Worm (Caenorhabditis elegans) whole organism, L3 larva: ENCODE results near the gene josd-1.

Experiments used
- R02D3.7 ChIP-seq: fragments of 150-350 bp; optimal IDR thresholded peaks from 2 replicates; lab custom pipeline; 2014; ENCODE audit warnings: missing biosample characterization, missing genetic modification characterization
- ZK546.5 ChIP-seq: sonication (generic microtip); optimal IDR thresholded peaks from 2 replicates; lab custom pipeline; 2017; ENCODE audit warnings: missing biosample characterization, missing genetic modification characterization
- aly-2 ChIP-seq: fragments of 150-350 bp; optimal IDR thresholded peaks from 2 replicates; lab custom pipeline; 2014; ENCODE audit warnings: missing biosample characterization, missing genetic modification characterization
- ama-1 ChIP-seq: fragments of 150-350 bp; optimal IDR thresholded peaks from 2 replicates; lab custom pipeline; 2018
- ceh-16 ChIP-seq: sonication (generic microtip); optimal IDR thresholded peaks from 2 replicates; lab custom pipeline; 2017; ENCODE audit warnings: missing biosample characterization, missing genetic modification characterization
- ceh-28 ChIP-seq: fragments of 150-350 bp; optimal IDR thresholded peaks from 2 replicates; lab custom pipeline; 2014; ENCODE audit warnings: missing biosample characterization, missing genetic modification reagents, missing genetic modification characterization
- ceh-82 ChIP-seq: fragments of 150-350 bp; optimal IDR thresholded peaks from 2 replicates; lab custom pipeline; 2014; ENCODE audit warnings: missing biosample characterization, missing genetic modification characterization
- ceh-9 ChIP-seq: sonication (generic microtip); optimal IDR thresholded peaks from 2 replicates; lab custom pipeline; 2018; ENCODE audit warnings: missing biosample characterization, missing genetic modification characterization
- daf-12 ChIP-seq: fragments of 150-350 bp; optimal IDR thresholded peaks from 2 replicates; lab custom pipeline; 2014; ENCODE audit warnings: missing biosample characterization, missing genetic modification reagents, missing genetic modification characterization
- egl-27 ChIP-seq: sonication (generic microtip); optimal IDR thresholded peaks from 4 replicates; lab custom pipeline; 2017; ENCODE audit warnings: missing biosample characterization, missing genetic modification reagents, missing genetic modification characterization
- egl-5 ChIP-seq: fragments of 150-350 bp; optimal IDR thresholded peaks from 2 replicates; lab custom pipeline; 2017; ENCODE audit warnings: missing biosample characterization, missing genetic modification reagents, missing genetic modification characterization, inconsistent platforms
- elt-1 ChIP-seq: fragments of 150-350 bp; optimal IDR thresholded peaks from 2 replicates; lab custom pipeline; 2014; ENCODE audit warnings: missing biosample characterization, missing genetic modification characterization
- elt-2 ChIP-seq: sonication (generic microtip); optimal IDR thresholded peaks from 2 replicates; lab custom pipeline; 2016; ENCODE audit warnings: missing genetic modification reagents, mild to moderate bottlenecking, missing genetic modification characterization, missing compliant biosample characterization
- elt-3 ChIP-seq, 3 experiments: fragments of 150-350 bp in 1 of 3; sonication (generic microtip) in 2 of 3; optimal IDR thresholded peaks; 2 replicates in 2 of 3; 4 replicates in 1 of 3; lab custom pipeline; 2014 to 2017; ENCODE audit warnings: missing biosample characterization in 3 of 3, missing genetic modification characterization in 3 of 3
- eor-1 ChIP-seq, 2 experiments: fragments of 150-350 bp; optimal IDR thresholded peaks; 2 replicates each; lab custom pipeline; 2014 to 2018; ENCODE audit warnings: missing biosample characterization in 2 of 2, missing genetic modification characterization in 2 of 2
- fkh-10 ChIP-seq: sonication (generic microtip); optimal IDR thresholded peaks from 2 replicates; lab custom pipeline; 2017; ENCODE audit warnings: missing biosample characterization, missing genetic modification reagents, missing genetic modification characterization
- fkh-2 ChIP-seq: fragments of 150-350 bp; optimal IDR thresholded peaks from 2 replicates; lab custom pipeline; 2014; ENCODE audit warnings: missing biosample characterization, missing genetic modification reagents, missing genetic modification characterization
- fos-1 ChIP-seq: fragments of 150-350 bp; optimal IDR thresholded peaks from 2 replicates; lab custom pipeline; 2014; ENCODE audit warnings: missing biosample characterization, missing genetic modification characterization
- hmg-11 ChIP-seq: sonication (generic microtip); optimal IDR thresholded peaks from 2 replicates; lab custom pipeline; 2016; ENCODE audit warnings: missing genetic modification characterization, missing compliant biosample characterization
- jun-1 ChIP-seq: fragments of 150-350 bp; optimal IDR thresholded peaks from 2 replicates; lab custom pipeline; 2014; ENCODE audit warnings: missing biosample characterization, missing genetic modification reagents, missing genetic modification characterization
- lin-15B ChIP-seq: fragments of 150-350 bp; optimal IDR thresholded peaks from 2 replicates; lab custom pipeline; 2014; ENCODE audit warnings: missing biosample characterization, missing genetic modification characterization
- lin-39 ChIP-seq: fragments of 150-350 bp; optimal IDR thresholded peaks from 2 replicates; lab custom pipeline; 2018; ENCODE audit warnings: missing biosample characterization, missing genetic modification reagents, missing genetic modification characterization
- lsy-12 ChIP-seq: sonication (generic microtip); optimal IDR thresholded peaks from 2 replicates; lab custom pipeline; 2016; ENCODE audit warnings: mild to moderate bottlenecking, missing genetic modification characterization, missing compliant biosample characterization
- mdl-1 ChIP-seq: fragments of 150-350 bp; optimal IDR thresholded peaks from 2 replicates; lab custom pipeline; 2014; ENCODE audit warnings: missing biosample characterization, missing genetic modification characterization
- mml-1 ChIP-seq: fragments of 150-350 bp; sonication (generic microtip); optimal IDR thresholded peaks from 3 replicates; lab custom pipeline; 2014; ENCODE audit warnings: missing biosample characterization, missing genetic modification characterization
- nfya-1 ChIP-seq: sonication (generic microtip); optimal IDR thresholded peaks from 2 replicates; lab custom pipeline; 2017; ENCODE audit warnings: missing genetic modification characterization, mild to moderate bottlenecking, missing compliant biosample characterization, antibody characterized with exemption, moderate library complexity; ENCODE audit not compliant: insufficient read depth
- nhr-11 ChIP-seq: fragments of 150-350 bp; optimal IDR thresholded peaks from 2 replicates; lab custom pipeline; 2014; ENCODE audit warnings: missing biosample characterization, missing genetic modification characterization
- nhr-12 ChIP-seq: fragments of 150-350 bp; optimal IDR thresholded peaks from 2 replicates; lab custom pipeline; 2014; ENCODE audit warnings: missing biosample characterization, missing genetic modification characterization
- nhr-23 ChIP-seq: fragments of 150-350 bp; optimal IDR thresholded peaks from 2 replicates; lab custom pipeline; 2014; ENCODE audit warnings: missing biosample characterization, missing genetic modification reagents, missing genetic modification characterization
- nhr-237 ChIP-seq: fragments of 150-350 bp; optimal IDR thresholded peaks from 2 replicates; lab custom pipeline; 2014; ENCODE audit warnings: missing biosample characterization, missing genetic modification characterization
- nhr-25 ChIP-seq: sonication (generic microtip); optimal IDR thresholded peaks from 2 replicates; lab custom pipeline; 2017; ENCODE audit warnings: missing biosample characterization, missing genetic modification characterization
- nhr-28 ChIP-seq: fragments of 150-350 bp; optimal IDR thresholded peaks from 2 replicates; lab custom pipeline; 2014; ENCODE audit warnings: missing biosample characterization, missing genetic modification characterization
- nhr-43 ChIP-seq: sonication (generic microtip); optimal IDR thresholded peaks from 2 replicates; lab custom pipeline; 2016; ENCODE audit warnings: mild to moderate bottlenecking, missing genetic modification characterization, missing compliant biosample characterization; ENCODE audit not compliant: poor library complexity, severe bottlenecking
- nhr-67 ChIP-seq: fragments of 150-350 bp; optimal IDR thresholded peaks from 2 replicates; lab custom pipeline; 2014; ENCODE audit warnings: missing biosample characterization, missing genetic modification characterization
- nhr-76 ChIP-seq: fragments of 150-350 bp; sonication (generic microtip); optimal IDR thresholded peaks from 5 replicates; lab custom pipeline; 2014; ENCODE audit warnings: missing biosample characterization, missing genetic modification characterization
- nhr-77 ChIP-seq: fragments of 150-350 bp; optimal IDR thresholded peaks from 2 replicates; lab custom pipeline; 2014; ENCODE audit warnings: missing biosample characterization, missing genetic modification characterization
- pha-4 ChIP-seq: fragments of 150-350 bp; optimal IDR thresholded peaks from 2 replicates; lab custom pipeline; 2014; ENCODE audit warnings: missing biosample characterization, missing genetic modification reagents, missing genetic modification characterization
- pqm-1 ChIP-seq: fragments of 150-350 bp; optimal IDR thresholded peaks from 2 replicates; lab custom pipeline; 2017; ENCODE audit warnings: missing biosample characterization, missing genetic modification characterization, inconsistent platforms
- sea-2 ChIP-seq: fragments of 150-350 bp; sonication (generic microtip); optimal IDR thresholded peaks from 4 replicates; lab custom pipeline; 2014; ENCODE audit warnings: missing biosample characterization, missing genetic modification reagents, missing genetic modification characterization
- skn-1 ChIP-seq: fragments of 150-350 bp; optimal IDR thresholded peaks from 2 replicates; lab custom pipeline; 2014; ENCODE audit warnings: missing biosample characterization, missing genetic modification characterization
- snpc-4 ChIP-seq: fragments of 150-350 bp; optimal IDR thresholded peaks from 2 replicates; lab custom pipeline; 2014; ENCODE audit warnings: missing biosample characterization, missing genetic modification characterization
- tbx-2 ChIP-seq: sonication (generic microtip); optimal IDR thresholded peaks from 2 replicates; lab custom pipeline; 2016; ENCODE audit warnings: mild to moderate bottlenecking, missing genetic modification characterization, missing compliant biosample characterization
- unc-39 ChIP-seq: sonication (generic microtip); optimal IDR thresholded peaks from 4 replicates; lab custom pipeline; 2017; ENCODE audit warnings: missing biosample characterization, missing genetic modification characterization
- unc-62 ChIP-seq: fragments of 150-350 bp; sonication (generic microtip); optimal IDR thresholded peaks from 4 replicates; lab custom pipeline; 2014; ENCODE audit warnings: missing biosample characterization, missing genetic modification reagents, missing genetic modification characterization
- zag-1 ChIP-seq: fragments of 150-350 bp; optimal IDR thresholded peaks from 2 replicates; lab custom pipeline; 2014; ENCODE audit warnings: missing biosample characterization, missing genetic modification characterization
- ztf-11 ChIP-seq: fragments of 150-350 bp; optimal IDR thresholded peaks from 2 replicates; lab custom pipeline; 2014; ENCODE audit warnings: missing biosample characterization, missing genetic modification characterization
- ztf-4 ChIP-seq: fragments of 150-350 bp; optimal IDR thresholded peaks from 2 replicates; lab custom pipeline; 2014; ENCODE audit warnings: missing biosample characterization, missing genetic modification characterization

The josd-1 gene

ce11 chrIII:2871817-2872216 is 35.4 kb downstream of the josd-1 start:
- no peak for TF ChIP-seq R02D3.7 (tag; lab: Kevin White, UChicago)
- TF ChIP-seq aly-2 = no peak
- TF ChIP-seq sea-2 (GFP tag; lab: Kevin White, UChicago) = no peak
- peak; percentile 90 for TF ChIP-seq nhr-23
- no peak for TF ChIP-seq zag-1
- TF ChIP-seq mdl-1 (tag; lab: Kevin White, UChicago) = peak; percentile 30
- no peak for TF ChIP-seq nhr-77 (tag; lab: Kevin White, UChicago)
- no peak for TF ChIP-seq pha-4 (tag; lab: Kevin White, UChicago)
- TF ChIP-seq nhr-12 (tag; lab: Kevin White, UChicago) = no peak
- TF ChIP-seq lsy-12 = peak; percentile 29
- peak; percentile 62 for TF ChIP-seq ceh-28 (tag; lab: Kevin White, UChicago)
- peak; percentile 71 for TF ChIP-seq nfya-1 (tag; lab: Kevin White, UChicago)
- TF ChIP-seq nhr-67 = no peak
- TF ChIP-seq tbx-2 (tag; lab: Kevin White, UChicago) = peak; percentile 11
- TF ChIP-seq ztf-4 (tag; lab: Kevin White, UChicago) = no peak
- TF ChIP-seq lin-39 = peak; percentile 63
- no peak for TF ChIP-seq ceh-82
- TF ChIP-seq egl-5 = peak; percentile 6
- TF ChIP-seq mml-1 = no peak
- no peak for TF ChIP-seq ama-1 (lab: Kevin White, UChicago)
- peak; percentile 63 for TF ChIP-seq elt-2
- peak; percentile 25 for TF ChIP-seq elt-1 (tag; lab: Kevin White, UChicago)
- TF ChIP-seq unc-62 (GFP tag; lab: Kevin White, UChicago) = peak; percentile 56
- TF ChIP-seq unc-39 = no peak
- no peak for TF ChIP-seq ZK546.5 (tag; lab: Kevin White, UChicago)
- TF ChIP-seq hmg-11 (tag; lab: Kevin White, UChicago) = peak; percentile 44
- TF ChIP-seq ceh-9 (tag; lab: Kevin White, UChicago) = no peak
- TF ChIP-seq daf-12 (tag; lab: Kevin White, UChicago) = no peak
- TF ChIP-seq nhr-11 (tag; lab: Kevin White, UChicago) = no peak
- TF ChIP-seq eor-1 (tag; optimal IDR thresholded peaks at IDR 0.05; lab: Kevin White, UChicago) = no peak
- no peak for TF ChIP-seq nhr-76 (tag; lab: Kevin White, UChicago)
- no peak for TF ChIP-seq fkh-2 (tag; lab: Kevin White, UChicago)
- no peak for TF ChIP-seq ztf-11
- TF ChIP-seq fos-1 = no peak
- no peak for TF ChIP-seq fkh-10
- TF ChIP-seq nhr-237 (tag; lab: Kevin White, UChicago) = no peak
- TF ChIP-seq pqm-1 = peak; percentile 57
- peak; percentile 25 for TF ChIP-seq skn-1
- TF ChIP-seq elt-3 (tag; optimal IDR thresholded peaks at IDR 0.05; lab: Kevin White, UChicago) = peak in 1 of 3 experiments; percentile 77
- TF ChIP-seq nhr-43 (tag; lab: Kevin White, UChicago) = peak; percentile 84
- no peak for TF ChIP-seq ceh-16
- TF ChIP-seq lin-15B (tag; lab: Kevin White, UChicago) = peak; percentile 7
- no peak for TF ChIP-seq egl-27 (tag; lab: Kevin White, UChicago)
- peak; percentile 95 for TF ChIP-seq nhr-25 (tag; lab: Kevin White, UChicago)
- TF ChIP-seq nhr-28 = no peak
- peak; percentile 65 for TF ChIP-seq jun-1 (tag; lab: Kevin White, UChicago)
- no peak for TF ChIP-seq snpc-4

- TF ChIP-seq nhr-11 (tag; lab: Kevin White, UChicago) (no peak), mml-1 (no peak), zag-1 (no peak), nhr-23 (peak; percentile 22)
Measured at ce11 chrIII:2873116-2873644, 36.7 kb downstream of the josd-1 start.
